Fruit fly (Drosophila melanogaster): ENCODE measurements around the gene htk.

Gene htk

DNA sequence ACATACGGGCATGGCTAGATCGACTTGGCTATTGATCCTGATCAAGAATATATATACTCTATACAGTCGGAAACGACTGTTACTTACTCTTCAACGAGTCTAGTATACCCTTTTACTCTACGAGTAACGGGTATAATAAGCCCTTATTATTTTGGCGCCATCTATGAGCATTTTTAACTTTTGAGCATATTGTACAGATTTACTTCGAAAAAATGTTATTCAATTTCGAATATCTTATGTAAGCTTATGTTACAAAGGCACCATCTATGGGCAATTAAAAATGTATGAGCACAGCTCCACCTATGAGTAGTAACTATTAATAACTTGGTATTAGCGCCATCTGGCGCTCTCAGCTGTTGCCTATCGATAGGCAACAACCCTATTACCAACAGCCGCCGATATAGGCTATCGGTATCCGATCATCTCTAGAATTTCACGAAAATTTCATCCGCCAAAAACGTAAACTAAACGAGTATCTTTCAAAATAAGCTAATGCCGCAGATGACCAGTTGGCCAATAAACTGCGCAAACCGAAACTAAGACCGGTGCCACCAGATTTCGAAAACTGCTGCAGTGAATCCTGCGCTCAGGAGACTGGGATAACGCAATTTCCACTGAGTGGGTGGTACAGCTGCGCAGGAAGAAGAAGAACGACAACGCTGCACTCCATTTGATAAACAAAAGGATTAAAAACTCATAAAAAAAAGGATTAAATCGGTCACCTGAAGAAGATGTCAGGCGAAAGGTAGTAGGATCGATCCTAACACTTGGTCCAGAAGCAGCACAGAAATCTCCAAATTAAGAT, at the start of gene htk:
TSS of gene htk (plus strand) at position 435 of the 805 bp plus-strand sequence.
- TF ChIP-seq EcR (GFP tag; optimal IDR thresholded peaks at IDR 0.05) (no peak), CG4496 (GFP tag; IDR thresholded peaks at IDR 0.05) (peak; percentile 62; the same call in 1 of the 3 replicates), fd96Ca (GFP tag; IDR thresholded peaks at IDR 0.05) (peak; percentile 38; the same call in 1 of the 3 replicates), D1 (tag; optimal IDR thresholded peaks at IDR 0.05) (no peak), Snoo (tag; optimal IDR thresholded peaks at IDR 0.05) (peak; percentile 30), CG32121 (GFP tag; IDR thresholded peaks at IDR 0.05) (no peak), Ets98B (GFP tag; IDR thresholded peaks at IDR 0.05) (peak; percentile 17; the same call in 1 of the 2 replicates), CG15710 (tag; optimal IDR thresholded peaks at IDR 0.05) (peak; percentile 18), Pif1A (GFP tag; optimal IDR thresholded peaks at IDR 0.05) (peak; percentile 50)

dm6 chrX:18797567-18797966, 45.9 kb upstream of the htk start, which contains the start of gene bnb:
TSS of gene bnb (minus strand) at chrX:18797687.
- TF ChIP-seq CG4496 (GFP tag; IDR thresholded peaks at IDR 0.05) (0 out of 3 replicates have a peak, but pooled peaks have one; percentile 24), CG8301 (tag; optimal IDR thresholded peaks at IDR 0.05) (no peak), D1 (tag; optimal IDR thresholded peaks at IDR 0.05) (no peak), CG13204 (GFP tag; optimal IDR thresholded peaks at IDR 0.05) (peak; percentile 66), CG10348 (GFP tag; IDR thresholded peaks at IDR 0.05) (no peak), CG14655 (GFP tag; optimal IDR thresholded peaks at IDR 0.05) (no peak), CG15710 (tag; optimal IDR thresholded peaks at IDR 0.05) (no peak), CG34367 (tag; optimal IDR thresholded peaks at IDR 0.05) (no peak), CG12605 (GFP tag; IDR thresholded peaks at IDR 0.05) (no peak)

DNA sequence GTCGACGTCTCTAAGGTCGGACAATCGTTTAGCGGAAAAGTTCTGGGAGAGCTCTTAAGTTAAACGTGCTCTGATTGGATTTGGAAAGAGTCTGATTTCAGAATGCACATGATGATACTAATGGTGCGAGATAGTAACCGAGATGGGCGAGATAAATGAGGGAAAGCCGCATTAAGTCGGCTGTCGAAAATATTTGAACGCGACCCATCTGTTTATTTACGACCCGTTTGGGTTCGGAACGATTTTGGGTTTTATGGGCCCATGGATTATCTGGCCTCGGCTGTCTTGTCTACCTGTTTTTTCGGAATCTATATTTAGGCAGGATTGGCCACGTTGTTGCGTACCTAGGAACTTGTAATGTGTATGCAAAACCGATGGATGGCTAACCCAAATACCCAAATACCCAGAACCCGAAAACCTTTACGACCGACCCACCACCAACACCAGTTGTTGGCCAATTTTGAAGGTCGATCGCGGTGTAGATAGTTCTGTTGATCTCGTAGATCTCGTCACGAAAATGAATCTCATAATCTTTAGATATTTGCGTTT, 44.1 kb upstream of the htk start:
- TF ChIP-seq Ets98B (GFP tag; IDR thresholded peaks at IDR 0.05) (no peak), fd96Ca (GFP tag; IDR thresholded peaks at IDR 0.05) (no peak), CG34367 (tag; optimal IDR thresholded peaks at IDR 0.05) (no peak), CG12605 (GFP tag; IDR thresholded peaks at IDR 0.05) (no peak), rn (GFP tag; IDR thresholded peaks at IDR 0.05) (no peak), Pif1A (GFP tag; optimal IDR thresholded peaks at IDR 0.05) (no peak), gl (tag; optimal IDR thresholded peaks at IDR 0.05) (no peak), Pif1B (GFP tag; optimal IDR thresholded peaks at IDR 0.05) (no peak), D1 (tag; optimal IDR thresholded peaks at IDR 0.05) (no peak), CG8159 (tag; optimal IDR thresholded peaks at IDR 0.05) (no peak), CG15710 (tag; optimal IDR thresholded peaks at IDR 0.05) (no peak), CG4496 (GFP tag; IDR thresholded peaks at IDR 0.05) (no peak), CG13204 (GFP tag; optimal IDR thresholded peaks at IDR 0.05) (no peak), EcR (GFP tag; optimal IDR thresholded peaks at IDR 0.05) (no peak), CG10348 (GFP tag; IDR thresholded peaks at IDR 0.05) (no peak), Snoo (tag; optimal IDR thresholded peaks at IDR 0.05) (no peak), CG32121 (GFP tag; IDR thresholded peaks at IDR 0.05) (no peak), CG17806 (tag; optimal IDR thresholded peaks at IDR 0.05) (no peak), CG9948 (tag; optimal IDR thresholded peaks at IDR 0.05) (no peak), CG8301 (tag; optimal IDR thresholded peaks at IDR 0.05) (no peak)

DNA sequence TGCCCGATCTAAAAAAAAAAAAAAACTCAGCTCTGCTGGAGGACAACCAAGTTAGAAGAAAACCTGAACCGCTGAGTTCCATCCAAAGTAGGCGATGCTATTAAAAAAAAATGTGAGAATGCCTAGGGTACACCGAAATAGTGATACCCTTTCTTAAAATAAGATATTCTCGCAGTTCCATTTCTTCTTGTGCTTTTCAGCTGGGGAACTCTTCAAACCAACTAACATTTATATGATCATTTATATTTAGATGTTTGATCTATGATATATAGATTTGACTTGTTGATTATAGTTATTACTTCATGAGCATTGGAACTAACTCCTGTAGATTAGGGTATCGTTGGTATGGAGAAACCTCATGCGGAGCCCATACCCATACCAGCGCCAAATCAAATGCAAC, 43.3 kb upstream of the htk start:
- TF ChIP-seq rn (GFP tag; IDR thresholded peaks at IDR 0.05) (no peak), CG8159 (tag; optimal IDR thresholded peaks at IDR 0.05) (peak; percentile 59), Snoo (tag; optimal IDR thresholded peaks at IDR 0.05) (no peak), fd96Ca (GFP tag; IDR thresholded peaks at IDR 0.05) (peak; percentile 13; the same call in 1 of the 3 replicates), EcR (GFP tag; optimal IDR thresholded peaks at IDR 0.05) (no peak), Pif1B (GFP tag; optimal IDR thresholded peaks at IDR 0.05) (peak; percentile 50), CG15710 (tag; optimal IDR thresholded peaks at IDR 0.05) (peak; percentile 52), CG13204 (GFP tag; optimal IDR thresholded peaks at IDR 0.05) (no peak), Pif1A (GFP tag; optimal IDR thresholded peaks at IDR 0.05) (peak; percentile 57), Ets98B (GFP tag; IDR thresholded peaks at IDR 0.05) (no peak), gl (tag; optimal IDR thresholded peaks at IDR 0.05) (peak; percentile 14), CG34367 (tag; optimal IDR thresholded peaks at IDR 0.05) (peak; percentile 65), CG10348 (GFP tag; IDR thresholded peaks at IDR 0.05) (no peak), CG14655 (GFP tag; optimal IDR thresholded peaks at IDR 0.05) (peak; percentile 85), CG12605 (GFP tag; IDR thresholded peaks at IDR 0.05) (peak; percentile 29; the same call in 1 of the 2 replicates), CG9948 (tag; optimal IDR thresholded peaks at IDR 0.05) (peak; percentile 81), CG32121 (GFP tag; IDR thresholded peaks at IDR 0.05) (no peak), CG4496 (GFP tag; IDR thresholded peaks at IDR 0.05) (peak; percentile 58), CG8301 (tag; optimal IDR thresholded peaks at IDR 0.05) (peak; percentile 74), CG17806 (tag; optimal IDR thresholded peaks at IDR 0.05) (peak; percentile 68), D1 (tag; optimal IDR thresholded peaks at IDR 0.05) (no peak)

- TF ChIP-seq Ets98B (GFP tag; IDR thresholded peaks at IDR 0.05) = no peak
- TF ChIP-seq EcR (GFP tag; optimal IDR thresholded peaks at IDR 0.05) = peak; percentile 89
Measured at dm6 chrX:18801293-18801692, 42.2 kb upstream of the htk start.

dm6 chrX:18805036-18805435, 38.4 kb upstream of the htk start:
- TF ChIP-seq gl (tag; optimal IDR thresholded peaks at IDR 0.05) = no peak
- TF ChIP-seq D1 (tag; optimal IDR thresholded peaks at IDR 0.05) = no peak
- TF ChIP-seq Pif1A (GFP tag; optimal IDR thresholded peaks at IDR 0.05) = no peak
- TF ChIP-seq CG15710 (tag; optimal IDR thresholded peaks at IDR 0.05) = no peak

Data from whole organism, pupa.